Fruit fly (Drosophila melanogaster) whole organism, adult: ENCODE measurements around the gene CG32022.

Experiments used
- CG11617 ChIP-seq: fragments of 200-800 bp; sonication (Bioruptor generic); optimal IDR thresholded peaks from 2 replicates; lab custom pipeline; 2017; ENCODE audit warnings: mild to moderate bottlenecking, missing biosample characterization, missing genetic modification reagents, missing genetic modification characterization
- CG12768 ChIP-seq: fragments of 200-800 bp; sonication (Bioruptor generic); optimal IDR thresholded peaks from 2 replicates; lab custom pipeline; 2017; ENCODE audit warnings: missing biosample characterization, missing genetic modification characterization, mild to moderate bottlenecking, moderate library complexity, missing genetic modification reagents
- CG14711 ChIP-seq: fragments of 200-800 bp; sonication (Bioruptor generic); optimal IDR thresholded peaks from 2 replicates; lab custom pipeline; 2018; ENCODE audit warnings: missing biosample characterization, mild to moderate bottlenecking, missing genetic modification characterization, moderate library complexity
- CG1620 ChIP-seq: fragments of 200-800 bp; sonication (Bioruptor generic); optimal IDR thresholded peaks from 2 replicates; lab custom pipeline; 2016; ENCODE audit warnings: missing biosample characterization, missing genetic modification characterization
- CG33017 ChIP-seq: fragments of 200-800 bp; sonication (Bioruptor generic); optimal IDR thresholded peaks from 2 replicates; lab custom pipeline; 2018; ENCODE audit warnings: missing biosample characterization, mild to moderate bottlenecking, missing genetic modification characterization, moderate library complexity
- CG5204 ChIP-seq: fragments of 200-800 bp; sonication (Bioruptor generic); optimal IDR thresholded peaks from 2 replicates; lab custom pipeline; 2016; ENCODE audit warnings: missing biosample characterization, missing genetic modification characterization
- CG7101 ChIP-seq: fragments of 200-800 bp; sonication (Bioruptor generic); optimal IDR thresholded peaks from 2 replicates; lab custom pipeline; 2018; ENCODE audit warnings: missing biosample characterization, mild to moderate bottlenecking, missing genetic modification characterization, moderate library complexity
- Crg-1 ChIP-seq: fragments of 200-800 bp; sonication (Bioruptor generic); optimal IDR thresholded peaks from 2 replicates; lab custom pipeline; 2016; ENCODE audit warnings: missing biosample characterization, missing genetic modification characterization
- Hr96 ChIP-seq: fragments of 200-800 bp; sonication (Bioruptor generic); optimal IDR thresholded peaks from 2 replicates; lab custom pipeline; 2016; ENCODE audit warnings: missing biosample characterization, missing genetic modification characterization
- bab1 ChIP-seq: fragments of 200-800 bp; sonication (Bioruptor generic); optimal IDR thresholded peaks from 3 replicates; lab custom pipeline; 2019; ENCODE audit warnings: missing biosample characterization, mild to moderate bottlenecking, missing genetic modification characterization, moderate library complexity
- kay ChIP-seq: fragments of 200-800 bp; sonication (Bioruptor generic); peaks from one replicate; lab custom pipeline; 2016; ENCODE audit warnings: missing biosample characterization, missing genetic modification characterization, borderline replicate concordance
- pad ChIP-seq: fragments of 200-800 bp; sonication (Bioruptor generic); optimal IDR thresholded peaks from 3 replicates; lab custom pipeline; 2017; ENCODE audit warnings: missing biosample characterization, missing genetic modification characterization, mild to moderate bottlenecking, moderate library complexity, missing genetic modification reagents

DNA sequence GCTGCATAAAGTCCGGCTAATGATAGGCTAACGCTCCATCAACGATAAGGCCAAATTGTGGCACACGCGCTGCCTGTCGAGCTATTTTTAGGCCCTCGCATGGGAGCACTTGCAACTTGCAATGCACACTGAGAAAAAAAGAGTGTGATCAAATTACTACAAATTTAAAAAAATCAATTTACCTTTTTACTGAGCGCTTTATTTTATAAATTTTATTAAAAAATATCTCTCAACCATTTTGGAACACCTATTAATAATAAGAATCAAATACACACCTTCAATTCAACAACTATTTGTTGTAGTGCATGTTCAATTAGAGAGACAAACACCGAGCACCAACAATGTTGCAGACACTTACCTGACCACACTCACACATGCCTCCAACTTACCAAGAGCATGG, 44.4 kb upstream of the CG32022 start:
- TF ChIP-seq CG33017 (tag; lab: Kevin White, UChicago) (no peak), CG12768 (GFP tag; lab: Kevin White, UChicago) (no peak), kay (GFP tag; lab: Kevin White, UChicago) (no peak), pad (GFP tag; lab: Kevin White, UChicago) (no peak), CG14711 (no peak), CG7101 (tag; lab: Kevin White, UChicago) (no peak), Hr96 (GFP tag; lab: Kevin White, UChicago) (no peak), CG1620 (GFP tag; lab: Kevin White, UChicago) (no peak), bab1 (GFP tag; lab: Kevin White, UChicago) (no peak), CG5204 (GFP tag; lab: Kevin White, UChicago) (no peak), CG11617 (no peak), Crg-1 (GFP tag; lab: Kevin White, UChicago) (no peak)
